Fruit fly (Drosophila melanogaster): ENCODE measurements around the gene Rfk.
A peak's percentile ranks its signal among the peaks of the same experiment; 100 is the strongest.

Gene Rfk

DNA sequence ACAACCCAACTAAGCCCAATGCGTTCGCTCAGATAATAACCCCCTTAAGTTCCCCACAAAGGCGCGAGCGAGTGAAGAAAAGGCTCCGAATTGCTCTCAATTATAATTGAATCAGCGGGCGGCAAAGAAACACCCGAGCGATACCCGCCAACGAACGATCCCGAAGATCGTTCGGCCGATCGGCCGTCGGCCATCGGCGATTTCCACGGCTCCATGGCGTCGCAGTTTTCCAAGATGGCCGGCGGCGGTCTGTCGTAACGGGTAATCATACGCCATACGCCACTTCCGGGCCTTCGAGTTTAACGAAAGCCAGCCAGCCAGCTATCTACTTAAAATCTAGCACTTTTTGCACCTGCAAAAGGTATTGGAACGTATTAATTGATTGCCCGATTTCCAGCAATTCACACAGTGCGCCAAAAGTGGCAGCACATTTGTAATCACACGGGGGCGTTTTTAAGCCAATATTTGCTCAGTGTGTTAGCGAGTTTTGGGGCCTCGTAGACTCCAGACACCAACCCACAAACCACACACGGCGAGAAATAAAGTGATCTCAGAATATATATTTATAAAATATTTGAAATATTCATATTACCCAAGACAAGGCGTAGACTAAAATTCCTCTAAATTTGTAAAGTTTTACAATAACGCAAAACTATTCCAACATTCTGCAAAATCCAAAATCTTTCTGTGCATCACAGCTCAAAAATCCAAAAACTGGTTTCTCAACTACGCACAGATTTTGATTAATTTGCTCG lies 20.7 kb downstream of the Rfk start (continued):
- TF ChIP-seq MTF-1 (GFP tag; optimal IDR thresholded peaks at IDR 0.05; ENCODE audit: borderline replicate concordance) (no peak), CG7745 (tag; optimal IDR thresholded peaks at IDR 0.05) (no peak), lmd (GFP tag; IDR thresholded peaks at IDR 0.05) (peak; percentile 76; the same call in 1 of the 2 replicates), chinmo (GFP tag; IDR thresholded peaks at IDR 0.05; ENCODE audit: partially characterized antibody) (0 out of 4 replicates have a peak, but pooled peaks have one; percentile 67), Aef1 (GFP tag; IDR thresholded peaks at IDR 0.05) (peak; percentile 59), Mad (GFP tag; optimal IDR thresholded peaks at IDR 0.05) (no peak), slbo (GFP tag; IDR thresholded peaks at IDR 0.05) (peak; percentile 79), HLH3B (GFP tag; IDR thresholded peaks at IDR 0.05) (no peak; the same call in none of the 2 replicates), stc (GFP tag; IDR thresholded peaks at IDR 0.05) (peak; percentile 44; the same call in 1 of the 2 replicates), CG5245 (GFP tag; optimal IDR thresholded peaks at IDR 0.05) (peak; percentile 2), CG18476 (GFP tag; optimal IDR thresholded peaks at IDR 0.05) (no peak), CG2875 (GFP tag; optimal IDR thresholded peaks at IDR 0.05) (peak; percentile 20), H2.0 (GFP tag; IDR thresholded peaks at IDR 0.05) (peak; percentile 43), Nf-YA (GFP tag; IDR thresholded peaks at IDR 0.05) (no peak), Hmx (GFP tag; optimal IDR thresholded peaks at IDR 0.05) (no peak), Vsx1 (GFP tag; optimal IDR thresholded peaks at IDR 0.05) (peak; percentile 38), CG7987 (GFP tag; optimal IDR thresholded peaks at IDR 0.05) (peak; percentile 49), CG6813 (GFP tag; optimal IDR thresholded peaks at IDR 0.05) (peak; percentile 13), unc-4 (GFP tag; IDR thresholded peaks at IDR 0.05; ENCODE audit: partially characterized antibody) (no peak), unpg (GFP tag; optimal IDR thresholded peaks at IDR 0.05) (peak; percentile 0), Mrtf (GFP tag; IDR thresholded peaks at IDR 0.05) (peak; percentile 26; the same call in 1 of the 3 replicates), Taf1 (GFP tag; IDR thresholded peaks at IDR 0.05) (peak; percentile 62), CG4730 (GFP tag; IDR thresholded peaks at IDR 0.05) (peak; percentile 9; the same call in 1 of the 2 replicates), CG11504 (tag; optimal IDR thresholded peaks at IDR 0.05) (peak; percentile 75), Xrp1 (GFP tag; IDR thresholded peaks at IDR 0.05) (no peak), hkb (optimal IDR thresholded peaks at IDR 0.05) (no peak), hkb (GFP tag; IDR thresholded peaks at IDR 0.05) (peak; percentile 51), CG6683 (GFP tag; optimal IDR thresholded peaks at IDR 0.05) (peak; percentile 32), Six4 (GFP tag; optimal IDR thresholded peaks at IDR 0.05) (no peak), ci (GFP tag; IDR thresholded peaks at IDR 0.05) (peak; percentile 63; the same call in 2 of the 3 replicates), caup (GFP tag; optimal IDR thresholded peaks at IDR 0.05; ENCODE audit: severe bottlenecking) (peak; percentile 55), BtbVII (GFP tag; optimal IDR thresholded peaks at IDR 0.05) (peak; percentile 54), CG9727 (GFP tag; optimal IDR thresholded peaks at IDR 0.05) (peak; percentile 46), CG13296 (GFP tag; optimal IDR thresholded peaks at IDR 0.05) (peak; percentile 43), eyg (GFP tag; optimal IDR thresholded peaks at IDR 0.05) (no peak), CG6654 (GFP tag; optimal IDR thresholded peaks at IDR 0.05) (no peak), tap (tag; optimal IDR thresholded peaks at IDR 0.05) (peak; percentile 56), ara (GFP tag; IDR thresholded peaks at IDR 0.05) (0 out of 2 replicates have a peak, but pooled peaks have one; percentile 32), Hr51 (GFP tag; optimal IDR thresholded peaks at IDR 0.05) (peak in 1 of 2 experiments; percentile 15), gem (tag; optimal IDR thresholded peaks at IDR 0.05) (peak; percentile 54), seq (GFP tag; IDR thresholded peaks at IDR 0.05) (peak; percentile 20; the same call in 1 of the 2 replicates), CG12769 (tag; optimal IDR thresholded peaks at IDR 0.05) (peak; percentile 58), CG11247 (GFP tag; IDR thresholded peaks at IDR 0.05) (peak; percentile 15; the same call in 1 of the 2 replicates), ato (GFP tag; IDR thresholded peaks at IDR 0.05; ENCODE audit: partially characterized antibody) (no peak), mirr (GFP tag; optimal IDR thresholded peaks at IDR 0.05) (peak; percentile 50), NfI (GFP tag; optimal IDR thresholded peaks at IDR 0.05) (peak; percentile 26), C15 (GFP tag; IDR thresholded peaks at IDR 0.05) (peak; percentile 45; the same call in 1 of the 3 replicates), al (GFP tag; IDR thresholded peaks at IDR 0.05) (peak; percentile 69)
